Worm (Caenorhabditis elegans) whole organism, L4 larva: ENCODE measurements around the gene W07A12.4.

ENCODE experiments used
- D1046.2 ChIP-seq: fragments of 200-800 bp; sonication (Bioruptor generic); IDR thresholded peaks from 2 replicates; pipeline ENCODE4 v1.3.6; 2022; ENCODE audit warnings: missing genetic modification characterization, missing compliant biosample characterization
- Y105C5A.15 ChIP-seq: fragments of 200-800 bp; sonication (Bioruptor generic); IDR thresholded peaks from 2 replicates; pipeline ENCODE4 v1.3.6; 2022; ENCODE audit warnings: missing genetic modification characterization, missing compliant biosample characterization
- Y75B8A.6 ChIP-seq: fragments of 200-800 bp; sonication (Bioruptor generic); IDR thresholded peaks from 2 replicates; pipeline ENCODE4 v1.3.6; 2022; ENCODE audit warnings: missing genetic modification reagents, missing genetic modification characterization, missing compliant biosample characterization
- ZK546.5 ChIP-seq, 2 experiments: sonication (generic microtip); optimal IDR thresholded peaks; 2 replicates each; lab custom pipeline; 2017; ENCODE audit warnings: missing biosample characterization in 2 of 2, missing genetic modification characterization in 2 of 2
- aha-1 ChIP-seq: fragments of 150-350 bp; peaks from one replicate; lab custom pipeline; 2014; ENCODE audit warnings: missing biosample characterization, missing genetic modification characterization
- ama-1 ChIP-seq: fragments of 150-350 bp; optimal IDR thresholded peaks from 2 replicates; lab custom pipeline; 2014; ENCODE audit warnings: inconsistent platforms, mixed read lengths
- arid-1 ChIP-seq: fragments of 200-800 bp; sonication (Bioruptor generic); conservative IDR thresholded peaks from 2 replicates; pipeline ENCODE4 v1.3.6; 2022; ENCODE audit warnings: missing genetic modification reagents, missing genetic modification characterization, missing compliant biosample characterization
- ceh-28 ChIP-seq: fragments of 150-350 bp; optimal IDR thresholded peaks from 2 replicates; lab custom pipeline; 2014; ENCODE audit warnings: missing biosample characterization, missing genetic modification reagents, missing genetic modification characterization
- ces-1 ChIP-seq: fragments of 150-350 bp; sonication (generic microtip); optimal IDR thresholded peaks from 4 replicates; lab custom pipeline; 2014; ENCODE audit warnings: missing biosample characterization, missing genetic modification reagents, missing genetic modification characterization
- cey-2 ChIP-seq: sonication (generic microtip); optimal IDR thresholded peaks from 3 replicates; lab custom pipeline; 2017; ENCODE audit warnings: missing genetic modification characterization, mild to moderate bottlenecking, missing compliant biosample characterization, antibody characterized with exemption, borderline replicate concordance; ENCODE audit not compliant: insufficient read depth
- ctbp-1 ChIP-seq: fragments of 200-800 bp; sonication (Bioruptor generic); IDR thresholded peaks from 2 replicates; pipeline ENCODE4 v1.3.6; 2022; ENCODE audit warnings: missing genetic modification reagents, missing genetic modification characterization, missing compliant biosample characterization
- daf-19 ChIP-seq: fragments of 200-800 bp; sonication (Bioruptor generic); conservative IDR thresholded peaks from 2 replicates; pipeline ENCODE4 v1.3.6; 2022; ENCODE audit warnings: missing genetic modification characterization, missing compliant biosample characterization
- dmd-6 ChIP-seq: fragments of 200-800 bp; sonication (Bioruptor generic); IDR thresholded peaks from 2 replicates; pipeline ENCODE4 v1.3.6; 2022; ENCODE audit warnings: missing genetic modification reagents, missing genetic modification characterization, missing compliant biosample characterization
- dmd-8 ChIP-seq: fragments of 200-800 bp; sonication (Bioruptor generic); IDR thresholded peaks from 2 replicates; pipeline ENCODE4 v1.3.6; 2022; ENCODE audit warnings: missing genetic modification characterization, missing compliant biosample characterization
- dmd-9 ChIP-seq: fragments of 200-800 bp; sonication (Bioruptor generic); IDR thresholded peaks from 2 replicates; pipeline ENCODE4 v1.3.6; 2022; ENCODE audit warnings: missing genetic modification reagents, missing genetic modification characterization, missing compliant biosample characterization
- dve-1 ChIP-seq: sonication (generic microtip); optimal IDR thresholded peaks from 2 replicates; lab custom pipeline; 2017; ENCODE audit warnings: antibody characterized with exemption, mild to moderate bottlenecking, missing genetic modification characterization, missing compliant biosample characterization; ENCODE audit not compliant: insufficient read depth
- egl-43 ChIP-seq: fragments of 200-800 bp; sonication (Bioruptor generic); IDR thresholded peaks from 2 replicates; pipeline ENCODE4 v1.3.6; 2022; ENCODE audit warnings: missing genetic modification reagents, missing genetic modification characterization, missing compliant biosample characterization
- fkh-10 ChIP-seq: fragments of 150-350 bp; optimal IDR thresholded peaks from 2 replicates; lab custom pipeline; 2014; ENCODE audit warnings: missing biosample characterization, missing genetic modification reagents, missing genetic modification characterization
- hif-1 ChIP-seq, 2 experiments: sonication (generic microtip); optimal IDR thresholded peaks; 2 replicates each; lab custom pipeline; 2016 to 2017; ENCODE audit warnings: missing compliant biosample characterization in 2 of 2, missing genetic modification characterization in 2 of 2, missing genetic modification reagents in 2 of 2, missing genotype in 2 of 2, mild to moderate bottlenecking in 1 of 2
- hlh-30 ChIP-seq: sonication (generic microtip); optimal IDR thresholded peaks from 2 replicates; lab custom pipeline; 2017; ENCODE audit warnings: antibody characterized with exemption, mild to moderate bottlenecking, missing genetic modification characterization, missing compliant biosample characterization; ENCODE audit not compliant: insufficient read depth
- jun-1 ChIP-seq: fragments of 150-350 bp; optimal IDR thresholded peaks from 2 replicates; lab custom pipeline; 2014; ENCODE audit warnings: missing biosample characterization, missing genetic modification reagents, missing genetic modification characterization
- lin-29 ChIP-seq: fragments of 200-800 bp; sonication (Bioruptor generic); IDR thresholded peaks from 2 replicates; pipeline ENCODE4 v1.3.6; 2022; ENCODE audit warnings: missing genetic modification reagents, missing genetic modification characterization, missing compliant biosample characterization
- lin-38 ChIP-seq: fragments of 200-800 bp; sonication (Bioruptor generic); IDR thresholded peaks from 2 replicates; pipeline ENCODE4 v1.3.6; 2022; ENCODE audit warnings: missing genetic modification reagents, missing genetic modification characterization, missing compliant biosample characterization
- lsy-2 ChIP-seq, 2 experiments: fragments of 150-350 bp in 1 of 2; sonication (generic microtip) in 1 of 2; optimal IDR thresholded peaks; 2 replicates each; lab custom pipeline; 2014 to 2017; ENCODE audit warnings: missing biosample characterization in 2 of 2, missing genetic modification characterization in 2 of 2
- madf-5 ChIP-seq, 2 experiments: fragments of 200-800 bp; sonication (Bioruptor generic); IDR thresholded peaks; 2 replicates each; pipeline ENCODE4 v1.3.6; 2022; ENCODE audit warnings: missing compliant biosample characterization in 2 of 2, missing genetic modification characterization in 2 of 2
- madf-9 ChIP-seq: fragments of 200-800 bp; sonication (Bioruptor generic); conservative IDR thresholded peaks from 2 replicates; pipeline ENCODE4 v1.3.6; 2022; ENCODE audit warnings: missing genetic modification reagents, missing genetic modification characterization, missing compliant biosample characterization
- mdl-1 ChIP-seq, 2 experiments: fragments of 150-350 bp in 1 of 2; sonication (generic microtip) in 1 of 2; optimal IDR thresholded peaks; 2 replicates each; lab custom pipeline; 2014 to 2017; ENCODE audit warnings: missing biosample characterization in 2 of 2, missing genetic modification characterization in 2 of 2
- nhr-102 ChIP-seq: sonication (generic microtip); optimal IDR thresholded peaks from 2 replicates; lab custom pipeline; 2016; ENCODE audit warnings: mild to moderate bottlenecking, missing genetic modification characterization, moderate library complexity, missing compliant biosample characterization
- nhr-11 ChIP-seq: fragments of 150-350 bp; optimal IDR thresholded peaks from 2 replicates; lab custom pipeline; 2014; ENCODE audit warnings: missing biosample characterization, missing genetic modification characterization
- nhr-111 ChIP-seq: fragments of 200-800 bp; sonication (Bioruptor generic); optimal IDR thresholded peaks from 2 replicates; lab custom pipeline; 2018; ENCODE audit warnings: mild to moderate bottlenecking, missing genetic modification characterization, missing compliant biosample characterization
- nhr-25 ChIP-seq: sonication (generic microtip); optimal IDR thresholded peaks from 2 replicates; lab custom pipeline; 2017; ENCODE audit warnings: missing genetic modification characterization, mild to moderate bottlenecking, missing compliant biosample characterization, antibody characterized with exemption, moderate library complexity, borderline replicate concordance; ENCODE audit not compliant: insufficient read depth
- nhr-48 ChIP-seq: sonication (generic microtip); optimal IDR thresholded peaks from 2 replicates; lab custom pipeline; 2016; ENCODE audit warnings: mild to moderate bottlenecking, missing genetic modification characterization, missing compliant biosample characterization
- nhr-76 ChIP-seq: fragments of 150-350 bp; optimal IDR thresholded peaks from 2 replicates; lab custom pipeline; 2014; ENCODE audit warnings: missing biosample characterization, missing genetic modification characterization
- nhr-77 ChIP-seq: fragments of 150-350 bp; optimal IDR thresholded peaks from 2 replicates; lab custom pipeline; 2014; ENCODE audit warnings: missing biosample characterization, missing genetic modification characterization
- sdz-12 ChIP-seq: fragments of 200-800 bp; sonication (Bioruptor generic); optimal IDR thresholded peaks from 2 replicates; lab custom pipeline; 2018; ENCODE audit warnings: mild to moderate bottlenecking, missing genetic modification characterization, missing compliant biosample characterization
- set-16 ChIP-seq: fragments of 200-800 bp; sonication (Bioruptor generic); IDR thresholded peaks from 2 replicates; pipeline ENCODE4 v1.3.6; 2022; ENCODE audit warnings: missing genetic modification reagents, missing genetic modification characterization, missing compliant biosample characterization
- skn-1 ChIP-seq: fragments of 150-350 bp; optimal IDR thresholded peaks from 2 replicates; lab custom pipeline; 2014; ENCODE audit warnings: missing biosample characterization, missing genetic modification characterization
- snpc-1.2 ChIP-seq: fragments of 200-800 bp; sonication (Bioruptor generic); IDR thresholded peaks from 2 replicates; pipeline ENCODE4 v1.3.6; 2022; ENCODE audit warnings: missing genetic modification reagents, missing genetic modification characterization, missing compliant biosample characterization
- spr-1 ChIP-seq: sonication (generic microtip); optimal IDR thresholded peaks from 2 replicates; lab custom pipeline; 2016; ENCODE audit warnings: mild to moderate bottlenecking, missing genetic modification characterization, missing compliant biosample characterization
- tra-1 ChIP-seq: fragments of 200-800 bp; sonication (Bioruptor generic); IDR thresholded peaks from 2 replicates; pipeline ENCODE4 v1.3.6; 2022; ENCODE audit warnings: missing genetic modification reagents, missing genetic modification characterization, missing compliant biosample characterization
- unc-130 ChIP-seq: sonication (generic microtip); optimal IDR thresholded peaks from 2 replicates; lab custom pipeline; 2016; ENCODE audit warnings: missing genetic modification reagents, missing genetic modification characterization, missing compliant biosample characterization
- zag-1 ChIP-seq: fragments of 150-350 bp; optimal IDR thresholded peaks from 2 replicates; lab custom pipeline; 2014; ENCODE audit warnings: missing biosample characterization, missing genetic modification characterization
- zip-2 ChIP-seq: fragments of 150-350 bp; optimal IDR thresholded peaks from 2 replicates; lab custom pipeline; 2014; ENCODE audit warnings: missing biosample characterization, missing genetic modification characterization
- ztf-7 ChIP-seq: fragments of 150-350 bp; optimal IDR thresholded peaks from 2 replicates; lab custom pipeline; 2014; ENCODE audit warnings: missing biosample characterization, missing genetic modification characterization

Gene W07A12.4

ce11 chrII:9160197-9160806 is 14.2 kb downstream of the W07A12.4 start (continued):
- no peak for TF ChIP-seq nhr-25 (tag; lab: Kevin White, UChicago)
- TF ChIP-seq zip-2 = no peak
- TF ChIP-seq madf-5 (GFP tag; IDR thresholded peaks at IDR 0.05; lab: Robert Waterston, UW) = no peak
- peak; percentile 77 for TF ChIP-seq dve-1 (tag; lab: Kevin White, UChicago)
- peak; percentile 20 for TF ChIP-seq cey-2 (tag; lab: Kevin White, UChicago)
- no peak for TF ChIP-seq ztf-7
- no peak for TF ChIP-seq lin-29 (GFP tag; lab: Robert Waterston, UW)
- TF ChIP-seq dmd-9 (GFP tag; lab: Robert Waterston, UW) = no peak
- TF ChIP-seq spr-1 = no peak
- TF ChIP-seq tra-1 (GFP tag; lab: Robert Waterston, UW) = peak; percentile 54; the same call in 1 of the 2 replicates
- no peak for TF ChIP-seq ZK546.5 (tag; optimal IDR thresholded peaks at IDR 0.05; lab: Kevin White, UChicago)
- TF ChIP-seq nhr-11 (tag; lab: Kevin White, UChicago) = no peak
- no peak for TF ChIP-seq jun-1 (tag; lab: Kevin White, UChicago)
- TF ChIP-seq zag-1 (tag; lab: Kevin White, UChicago) = no peak
- peak; percentile 35 for TF ChIP-seq nhr-76 (tag; lab: Kevin White, UChicago)
- no peak for TF ChIP-seq arid-1
- no peak for TF ChIP-seq unc-130 (GFP tag; lab: Kevin White, UChicago)

DNA sequence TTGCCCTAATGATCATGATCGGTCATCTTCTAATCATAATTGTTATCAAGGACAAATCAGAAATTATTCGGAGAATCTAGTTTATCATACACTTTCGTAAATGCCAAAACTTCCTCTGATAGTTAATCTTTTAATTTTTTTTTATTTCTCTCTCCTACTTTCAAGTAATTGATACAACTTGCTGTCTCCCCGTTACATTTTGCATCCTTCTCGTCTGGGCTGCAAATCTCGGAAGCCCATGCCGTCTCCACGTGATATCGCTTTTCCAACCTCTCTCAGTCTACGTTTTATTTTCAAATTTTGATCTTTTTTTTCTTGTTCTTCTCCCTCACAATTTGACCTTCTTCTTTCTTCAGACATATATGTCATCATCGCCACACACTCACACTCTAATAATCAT is 15.0 kb downstream of the W07A12.4 start, which contains the start of gene rhy-1:
Gene rhy-1, plus strand, starts transcription at position 357 of the 400 bp plus-strand sequence.
- no peak for TF ChIP-seq ctbp-1 (GFP tag; lab: Robert Waterston, UW)
- TF ChIP-seq Y75B8A.6 (GFP tag; lab: Robert Waterston, UW) = no peak
- no peak for TF ChIP-seq daf-19 (GFP tag; lab: Robert Waterston, UW)
- TF ChIP-seq set-16 (GFP tag; lab: Robert Waterston, UW) = no peak
- TF ChIP-seq aha-1 (tag; lab: Kevin White, UChicago) = peak; percentile 84
- TF ChIP-seq dmd-6 (GFP tag; lab: Robert Waterston, UW) = peak; percentile 42
- no peak for TF ChIP-seq mdl-1 (tag; optimal IDR thresholded peaks at IDR 0.05; lab: Kevin White, UChicago)
- peak; percentile 15 for TF ChIP-seq nhr-48 (tag; lab: Kevin White, UChicago)
- no peak for TF ChIP-seq ama-1 (lab: Kevin White, UChicago)
- no peak for TF ChIP-seq ces-1 (GFP tag; lab: Kevin White, UChicago)
- TF ChIP-seq egl-43 (GFP tag; lab: Robert Waterston, UW) = no peak
- no peak for TF ChIP-seq ZK546.5 (tag; optimal IDR thresholded peaks at IDR 0.05; lab: Kevin White, UChicago)
- TF ChIP-seq snpc-1.2 (GFP tag; lab: Robert Waterston, UW) = no peak
- TF ChIP-seq ceh-28 (tag; lab: Kevin White, UChicago) = no peak
- no peak for TF ChIP-seq skn-1 (tag; lab: Kevin White, UChicago)
- TF ChIP-seq nhr-11 (tag; lab: Kevin White, UChicago) = no peak
- no peak for TF ChIP-seq Y105C5A.15
- no peak for TF ChIP-seq jun-1 (tag; lab: Kevin White, UChicago)
- TF ChIP-seq lin-29 (GFP tag; lab: Robert Waterston, UW) = no peak
- TF ChIP-seq unc-130 (GFP tag; lab: Kevin White, UChicago) = no peak
- no peak for TF ChIP-seq D1046.2
- TF ChIP-seq fkh-10 = no peak
- no peak for TF ChIP-seq sdz-12
- TF ChIP-seq hlh-30 = no peak
- no peak for TF ChIP-seq dmd-8 (GFP tag; lab: Robert Waterston, UW)
- TF ChIP-seq, all 104 proteins: peak for 3

- TF ChIP-seq lin-38 (GFP tag; lab: Robert Waterston, UW) (0 out of 2 replicates have a peak, but pooled peaks have one; percentile 8), nhr-111 (GFP tag; lab: Kevin White, UChicago) (no peak), nhr-77 (tag; lab: Kevin White, UChicago) (no peak), nhr-102 (tag; lab: Kevin White, UChicago) (no peak), hif-1 (tag; optimal IDR thresholded peaks at IDR 0.05; lab: Kevin White, UChicago) (peak in 1 of 2 experiments; percentile 38), madf-9 (GFP tag; lab: Robert Waterston, UW) (no peak), D1046.2 (no peak), lsy-2 (tag; optimal IDR thresholded peaks at IDR 0.05; lab: Kevin White, UChicago) (no peak), zag-1 (tag; lab: Kevin White, UChicago) (no peak)
Observed at ce11 chrII:9163348-9163747, 17.3 kb downstream of the W07A12.4 start.
